Fruit fly (Drosophila melanogaster) whole organism, prepupa: Measurements from ENCODE around the gene CG44198.

Source experiments
- CG10631 ChIP-seq: fragments of 200-800 bp; sonication (Bioruptor generic); optimal IDR thresholded peaks from 2 replicates; lab custom pipeline; 2016; ENCODE audit warnings: missing biosample characterization, missing genetic modification characterization
- CG11902 ChIP-seq: fragments of 200-800 bp; sonication (Bioruptor generic); optimal IDR thresholded peaks from 3 replicates; lab custom pipeline; 2016; ENCODE audit warnings: missing biosample characterization, missing genetic modification characterization
- CG15336 ChIP-seq: fragments of 200-800 bp; sonication (Bioruptor generic); IDR thresholded peaks from 2 replicates; pipeline ENCODE4 v1.3.6; 2022; ENCODE audit warnings: missing biosample characterization, missing genetic modification characterization
- CG16779 ChIP-seq: fragments of 200-800 bp; sonication (Bioruptor generic); optimal IDR thresholded peaks from 3 replicates; lab custom pipeline; 2017; ENCODE audit warnings: missing biosample characterization, mild to moderate bottlenecking, missing genetic modification characterization
- CG3032 ChIP-seq: fragments of 200-800 bp; optimal IDR thresholded peaks from 2 replicates; lab custom pipeline; 2019; ENCODE audit warnings: missing biosample characterization, mild to moderate bottlenecking, missing genetic modification characterization, moderate library complexity
- CG32006 ChIP-seq: fragments of 200-800 bp; sonication (Bioruptor generic); optimal IDR thresholded peaks from 3 replicates; lab custom pipeline; 2017; ENCODE audit warnings: missing biosample characterization, mild to moderate bottlenecking, missing genetic modification characterization
- CG34406 ChIP-seq: fragments of 200-800 bp; sonication (Bioruptor generic); optimal IDR thresholded peaks from 3 replicates; lab custom pipeline; 2016; ENCODE audit warnings: missing biosample characterization, missing genetic modification characterization
- CG3919 ChIP-seq: fragments of 200-800 bp; sonication (Bioruptor generic); optimal IDR thresholded peaks from 3 replicates; lab custom pipeline; 2016; ENCODE audit warnings: missing biosample characterization, missing genetic modification characterization
- CG4318 ChIP-seq: fragments of 200-800 bp; sonication (Bioruptor generic); optimal IDR thresholded peaks from 3 replicates; lab custom pipeline; 2017; ENCODE audit warnings: missing biosample characterization, mild to moderate bottlenecking, missing genetic modification characterization
- CG6792 ChIP-seq: fragments of 200-800 bp; sonication (Bioruptor generic); optimal IDR thresholded peaks from 3 replicates; lab custom pipeline; 2016; ENCODE audit warnings: missing biosample characterization, missing genetic modification characterization
- CG6854 ChIP-seq: fragments of 200-800 bp; sonication (Bioruptor generic); optimal IDR thresholded peaks from 2 replicates; lab custom pipeline; 2017; ENCODE audit warnings: missing biosample characterization, mild to moderate bottlenecking, missing genetic modification characterization
- CG7368 ChIP-seq: fragments of 200-800 bp; sonication (Bioruptor generic); optimal IDR thresholded peaks from 3 replicates; lab custom pipeline; 2016; ENCODE audit warnings: missing biosample characterization, missing genetic modification characterization
- CG8119 ChIP-seq: fragments of 200-800 bp; sonication (Bioruptor generic); IDR thresholded peaks from 3 replicates; pipeline ENCODE4 v1.3.6; 2022; ENCODE audit warnings: missing biosample characterization, missing genetic modification characterization
- Eip75B ChIP-seq: fragments of 200-800 bp; sonication (Bioruptor generic); optimal IDR thresholded peaks from 3 replicates; lab custom pipeline; 2016; ENCODE audit warnings: missing biosample characterization, missing genetic modification characterization
- Eip78C ChIP-seq: fragments of 200-800 bp; sonication (Bioruptor generic); peaks from one replicate; lab custom pipeline; 2016; ENCODE audit warnings: missing biosample characterization, missing genetic modification characterization
- Eip93F ChIP-seq: fragments of 200-800 bp; sonication (Bioruptor generic); optimal IDR thresholded peaks from 2 replicates; lab custom pipeline; 2016; ENCODE audit warnings: missing biosample characterization, mild to moderate bottlenecking, missing genetic modification characterization
- Gug ChIP-seq: fragments of 200-800 bp; sonication (Bioruptor generic); IDR thresholded peaks from 2 replicates; pipeline ENCODE4 v1.3.6; 2022; ENCODE audit warnings: missing biosample characterization, missing genetic modification characterization
- Lpt ChIP-seq: fragments of 200-800 bp; sonication (Bioruptor generic); optimal IDR thresholded peaks from 3 replicates; lab custom pipeline; 2016; ENCODE audit warnings: missing biosample characterization, missing genetic modification characterization
- Met ChIP-seq: fragments of 200-800 bp; sonication (Bioruptor generic); optimal IDR thresholded peaks from 3 replicates; lab custom pipeline; 2016; ENCODE audit warnings: missing biosample characterization, missing genetic modification characterization
- OdsH ChIP-seq: fragments of 200-800 bp; sonication (Bioruptor generic); optimal IDR thresholded peaks from 3 replicates; lab custom pipeline; 2016; ENCODE audit warnings: missing biosample characterization, missing genetic modification characterization
- Sox15 ChIP-seq: fragments of 200-800 bp; sonication (Bioruptor generic); optimal IDR thresholded peaks from 3 replicates; lab custom pipeline; 2016; ENCODE audit warnings: missing biosample characterization, missing genetic modification characterization
- acj6 ChIP-seq: fragments of 200-800 bp; sonication (Bioruptor generic); optimal IDR thresholded peaks from 3 replicates; lab custom pipeline; 2016; ENCODE audit warnings: missing biosample characterization, missing genetic modification characterization
- cyc ChIP-seq: fragments of 200-800 bp; sonication (Bioruptor generic); optimal IDR thresholded peaks from 3 replicates; lab custom pipeline; 2016; ENCODE audit warnings: missing biosample characterization, missing genetic modification characterization
- dsx ChIP-seq: fragments of 200-800 bp; optimal IDR thresholded peaks from 3 replicates; lab custom pipeline; 2019; ENCODE audit warnings: missing biosample characterization, mild to moderate bottlenecking, missing genetic modification characterization, moderate library complexity; ENCODE audit not compliant: poor library complexity, severe bottlenecking
- fd59A ChIP-seq: fragments of 200-800 bp; sonication (Bioruptor generic); optimal IDR thresholded peaks from 2 replicates; lab custom pipeline; 2017; ENCODE audit warnings: missing biosample characterization, mild to moderate bottlenecking, missing genetic modification characterization, missing genetic modification reagents
- fd85E ChIP-seq: fragments of 200-800 bp; sonication (Bioruptor generic); optimal IDR thresholded peaks from 3 replicates; lab custom pipeline; 2016; ENCODE audit warnings: missing biosample characterization, missing genetic modification characterization
- fkh ChIP-seq: fragments of 200-800 bp; sonication (Bioruptor generic); optimal IDR thresholded peaks from 3 replicates; lab custom pipeline; 2017; ENCODE audit warnings: missing biosample characterization, mild to moderate bottlenecking, missing genetic modification characterization, moderate library complexity
- net ChIP-seq: fragments of 200-800 bp; sonication (Bioruptor generic); optimal IDR thresholded peaks from 3 replicates; lab custom pipeline; 2016; ENCODE audit warnings: missing biosample characterization, missing genetic modification characterization
- pdm3 ChIP-seq: fragments of 200-800 bp; sonication (Bioruptor generic); optimal IDR thresholded peaks from 3 replicates; lab custom pipeline; 2016; ENCODE audit warnings: missing biosample characterization, missing genetic modification characterization
- salr ChIP-seq, 2 experiments: fragments of 200-800 bp; sonication (Bioruptor generic); optimal IDR thresholded peaks; 3 replicates each; lab custom pipeline; 2016 to 2018; ENCODE audit warnings: missing biosample characterization in 2 of 2, missing genetic modification characterization in 2 of 2, mild to moderate bottlenecking in 1 of 2
- spab ChIP-seq: fragments of 200-800 bp; sonication (Bioruptor generic); optimal IDR thresholded peaks from 2 replicates; lab custom pipeline; 2017; ENCODE audit warnings: missing biosample characterization, mild to moderate bottlenecking, missing genetic modification characterization, missing genetic modification reagents
- ss ChIP-seq, 2 experiments: fragments of 200-800 bp; sonication (Bioruptor generic); optimal IDR thresholded peaks; 2 replicates in 1 of 2; 3 replicates in 1 of 2; lab custom pipeline; 2017 to 2018; ENCODE audit warnings: mild to moderate bottlenecking in 2 of 2, missing biosample characterization in 2 of 2, missing genetic modification characterization in 2 of 2, moderate library complexity in 1 of 2
- topi ChIP-seq: fragments of 200-800 bp; sonication (Bioruptor generic); optimal IDR thresholded peaks from 3 replicates; lab custom pipeline; 2016; ENCODE audit warnings: missing biosample characterization, missing genetic modification characterization
- vri ChIP-seq: fragments of 200-800 bp; sonication (Bioruptor generic); optimal IDR thresholded peaks from 3 replicates; lab custom pipeline; 2016; ENCODE audit warnings: missing biosample characterization, mild to moderate bottlenecking, missing genetic modification characterization

CG44198 gene

DNA sequence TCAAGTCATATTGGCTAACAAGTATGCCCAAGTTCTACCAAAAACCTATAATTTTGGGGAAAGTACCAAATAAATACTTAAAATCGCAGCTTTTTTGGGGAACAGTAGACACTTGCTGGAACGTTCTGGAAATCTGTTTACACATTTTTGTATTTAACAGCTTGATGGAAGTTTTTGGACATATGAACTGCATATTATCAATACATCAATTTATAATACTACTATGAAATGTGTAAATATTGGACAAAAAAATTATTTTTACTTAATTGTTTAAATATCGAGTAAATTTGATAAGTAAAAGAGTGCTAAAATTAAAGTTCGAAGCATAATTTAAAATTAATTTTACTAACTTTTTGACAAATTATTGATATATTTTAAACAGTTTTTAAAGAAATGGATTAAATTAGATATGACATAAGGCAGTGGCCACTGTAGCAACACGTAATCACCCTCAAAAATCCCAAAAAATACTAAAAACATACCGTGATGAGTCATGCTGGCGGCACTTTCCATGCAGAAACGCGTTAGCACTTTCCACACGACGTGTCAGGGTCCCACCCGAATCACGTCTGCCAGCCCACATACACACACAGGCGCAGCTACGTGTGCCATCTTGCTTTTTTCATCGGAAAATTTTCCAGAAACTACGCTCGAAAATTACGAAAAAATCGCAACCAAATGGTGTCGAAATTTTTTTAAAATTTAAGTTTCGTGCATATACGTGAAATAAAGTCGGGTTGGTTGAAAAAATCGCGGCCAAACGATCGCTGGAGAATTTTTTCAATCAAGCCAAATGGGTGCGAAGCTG lies 46.3 kb upstream of the CG44198 start, which contains the start of gene Sirt1 (continued):
- TF ChIP-seq fd59A (GFP tag; lab: Kevin White, UChicago) (peak; percentile 75), CG3919 (GFP tag; lab: Kevin White, UChicago) (peak; percentile 81), Sox15 (GFP tag; lab: Kevin White, UChicago) (peak; percentile 88), CG16779 (tag; lab: Kevin White, UChicago) (peak; percentile 4), topi (peak; percentile 77), CG6792 (GFP tag; lab: Kevin White, UChicago) (peak; percentile 83), pdm3 (GFP tag; lab: Kevin White, UChicago) (peak; percentile 76), cyc (GFP tag; lab: Kevin White, UChicago) (peak; percentile 81), salr (GFP tag; optimal IDR thresholded peaks at IDR 0.05; lab: Kevin White, UChicago) (peak; percentile 6 to 92), spab (GFP tag; lab: Kevin White, UChicago) (peak; percentile 70), CG11902 (GFP tag; lab: Kevin White, UChicago) (peak; percentile 76), fkh (GFP tag; lab: Kevin White, UChicago) (peak; percentile 39), ss (GFP tag; optimal IDR thresholded peaks at IDR 0.05; lab: Kevin White, UChicago) (peak; percentile 6 to 80), vri (GFP tag; lab: Kevin White, UChicago) (no peak), CG8119 (GFP tag; lab: Robert Waterston, UW) (peak; percentile 78), CG4318 (GFP tag; lab: Kevin White, UChicago) (peak; percentile 86), CG10631 (GFP tag; lab: Kevin White, UChicago) (peak; percentile 92), Eip93F (GFP tag; lab: Kevin White, UChicago) (peak; percentile 26)

DNA sequence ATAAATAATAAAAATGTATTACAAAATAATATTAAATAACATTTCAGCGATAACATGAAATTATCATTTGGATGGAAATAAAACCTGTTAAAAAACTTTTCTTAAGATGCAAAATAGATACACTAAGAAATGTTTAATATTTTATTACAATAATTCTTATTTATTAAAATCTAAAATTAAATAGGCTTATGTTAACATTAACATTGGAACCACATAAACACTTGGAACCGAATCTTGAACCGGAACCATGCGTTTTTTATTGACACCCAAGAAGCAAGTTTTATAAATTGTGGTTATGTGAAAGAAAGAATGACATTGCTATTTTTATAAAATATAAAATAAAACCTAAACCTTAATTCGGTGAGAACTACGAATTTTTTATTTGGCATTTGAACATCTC lies 41.3 kb upstream of the CG44198 start, which contains the start of gene kmg:
TSS of gene kmg (plus strand) at position 301 of the 400 bp plus-strand sequence.
- TF ChIP-seq Eip78C (GFP tag; lab: Kevin White, UChicago) (no peak), net (GFP tag; lab: Kevin White, UChicago) (no peak), OdsH (GFP tag; lab: Kevin White, UChicago) (no peak), Sox15 (GFP tag; lab: Kevin White, UChicago) (no peak), CG4318 (GFP tag; lab: Kevin White, UChicago) (no peak), Met (GFP tag; lab: Kevin White, UChicago) (no peak), CG8119 (GFP tag; lab: Robert Waterston, UW) (no peak), Lpt (GFP tag; lab: Kevin White, UChicago) (no peak), fd59A (GFP tag; lab: Kevin White, UChicago) (no peak)

DNA sequence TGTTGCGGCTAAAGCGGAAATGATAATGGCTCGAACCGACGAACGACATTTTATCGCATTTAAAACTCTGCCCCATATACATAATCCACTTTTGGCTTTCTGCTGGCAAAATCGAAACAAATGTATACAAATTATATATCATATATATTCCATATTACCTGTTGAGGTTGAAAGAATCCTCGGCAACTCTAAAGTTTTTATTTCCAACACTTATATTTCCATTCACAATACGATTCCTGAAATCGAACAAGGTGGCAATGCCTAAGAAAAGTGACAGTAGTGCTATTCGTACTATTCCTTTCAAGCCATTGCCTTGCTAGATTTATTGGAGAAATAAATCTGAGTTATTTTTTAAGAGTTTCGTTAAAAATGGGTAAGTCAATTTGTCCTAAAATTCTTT lies 39.6 kb upstream of the CG44198 start, which contains the start of gene Pk34A:
TSS of gene Pk34A (plus strand) at position 301 of the 400 bp plus-strand sequence.
- TF ChIP-seq spab (GFP tag; lab: Kevin White, UChicago) (no peak), Gug (GFP tag; lab: Robert Waterston, UW) (no peak), CG15336 (GFP tag; lab: Robert Waterston, UW) (no peak), CG34406 (GFP tag; lab: Kevin White, UChicago) (no peak), net (GFP tag; lab: Kevin White, UChicago) (no peak), CG7368 (GFP tag; lab: Kevin White, UChicago) (no peak), CG32006 (GFP tag; lab: Kevin White, UChicago) (no peak), OdsH (GFP tag; lab: Kevin White, UChicago) (no peak), fd85E (GFP tag; lab: Kevin White, UChicago) (no peak), dsx (GFP tag; lab: Kevin White, UChicago) (no peak), Eip78C (GFP tag; lab: Kevin White, UChicago) (no peak), CG6854 (no peak), acj6 (no peak), topi (no peak), CG3032 (no peak), CG6792 (GFP tag; lab: Kevin White, UChicago) (no peak), pdm3 (GFP tag; lab: Kevin White, UChicago) (no peak), ss (GFP tag; optimal IDR thresholded peaks at IDR 0.05; lab: Kevin White, UChicago) (no peak), cyc (GFP tag; lab: Kevin White, UChicago) (no peak), Eip75B (GFP tag; lab: Kevin White, UChicago) (no peak)
